Worm (Caenorhabditis elegans) whole organism, mixed stage, embryonic: ENCODE measurements around the gene rab-35.

Source experiments
- ces-1 ChIP-seq: fragments of 150-350 bp; optimal IDR thresholded peaks from 2 replicates; lab custom pipeline; 2014; ENCODE audit warnings: missing biosample characterization, missing genetic modification reagents, missing genetic modification characterization
- mab-5 ChIP-seq: fragments of 150-350 bp; optimal IDR thresholded peaks from 2 replicates; lab custom pipeline; 2014; ENCODE audit warnings: missing biosample characterization, missing genetic modification characterization
- nhr-12 ChIP-seq: fragments of 150-350 bp; optimal IDR thresholded peaks from 2 replicates; lab custom pipeline; 2014; ENCODE audit warnings: missing biosample characterization, missing genetic modification characterization
- unc-120 ChIP-seq: sonication (generic microtip); optimal IDR thresholded peaks from 2 replicates; lab custom pipeline; 2017; ENCODE audit warnings: missing genetic modification characterization, missing compliant biosample characterization; ENCODE audit not compliant: poor library complexity, severe bottlenecking
- unc-62 ChIP-seq: fragments of 150-350 bp; optimal IDR thresholded peaks from 2 replicates; lab custom pipeline; 2014; ENCODE audit warnings: missing biosample characterization, missing genetic modification reagents, missing genetic modification characterization
- ztf-11 ChIP-seq: fragments of 150-350 bp; optimal IDR thresholded peaks from 2 replicates; lab custom pipeline; 2014; ENCODE audit warnings: missing biosample characterization, missing genetic modification characterization

- TF ChIP-seq ztf-11 (tag; lab: Kevin White, UChicago): no peak
- TF ChIP-seq mab-5 (tag; lab: Kevin White, UChicago): no peak
- TF ChIP-seq nhr-12 (tag; lab: Kevin White, UChicago): no peak
- no peak for TF ChIP-seq ces-1 (GFP tag; lab: Kevin White, UChicago)
- no peak for TF ChIP-seq unc-120 (tag; lab: Kevin White, UChicago)
- no peak for TF ChIP-seq unc-62 (GFP tag; lab: Kevin White, UChicago)
These were observed 48.8 kb upstream of the rab-35 start, which contains the start of gene T28D6.4 for ce11 chrIII:11360156-11360555.
